Fruit fly (Drosophila melanogaster) whole organism: Measurements from ENCODE around the gene Dpy-30L2.

ENCODE experiments used
- Dll ChIP-seq: fragments of >200 bp; optimal IDR thresholded peaks from 2 replicates; lab custom pipeline; 2017
- EcR ChIP-seq, 2 experiments: fragments of >200 bp; optimal IDR thresholded peaks; 2 replicates each; lab custom pipeline; 2017; ENCODE audit warnings: missing biosample characterization in 2 of 2, missing genetic modification characterization in 2 of 2, missing genetic modification reagents in 2 of 2
- pan ChIP-seq: fragments of >200 bp; optimal IDR thresholded peaks from 2 replicates; lab custom pipeline; 2017
- psq ChIP-seq: fragments of >200 bp; optimal IDR thresholded peaks from 2 replicates; lab custom pipeline; 2017
- usp ChIP-seq: fragments of >200 bp; optimal IDR thresholded peaks from 2 replicates; lab custom pipeline; 2017; ENCODE audit warnings: missing biosample characterization, missing genetic modification characterization, mixed read lengths

dm6 chr3L:4061921-4062474 is 14.5 kb upstream of the Dpy-30L2 start, which contains the start of gene dib:
- no peak for TF ChIP-seq pan (lab: Kevin White, UChicago)
- TF ChIP-seq usp: no peak
- TF ChIP-seq psq: no peak
- TF ChIP-seq Dll (lab: Kevin White, UChicago): no peak
- no peak for TF ChIP-seq EcR (GFP tag; optimal IDR thresholded peaks at IDR 0.05; lab: Kevin White, UChicago)
